Worm (Caenorhabditis elegans): Measurements from ENCODE around the gene Y51H7C.8.

- no peak for TF ChIP-seq skn-1 (tag; optimal IDR thresholded peaks at IDR 0.05)
- TF ChIP-seq ama-1 (optimal IDR thresholded peaks at IDR 0.05), result no peak
- no peak for TF ChIP-seq unc-62 (GFP tag; optimal IDR thresholded peaks at IDR 0.05)
- no peak for TF ChIP-seq nhr-11 (tag; optimal IDR thresholded peaks at IDR 0.05)
- TF ChIP-seq nhr-77 (tag; optimal IDR thresholded peaks at IDR 0.05), result no peak
- TF ChIP-seq ZK546.5 (tag; optimal IDR thresholded peaks at IDR 0.05), result no peak
- no peak for TF ChIP-seq fos-1 (tag; optimal IDR thresholded peaks at IDR 0.05)
- TF ChIP-seq mdl-1 (tag; optimal IDR thresholded peaks at IDR 0.05), result no peak
- no peak for TF ChIP-seq egl-27 (tag; optimal IDR thresholded peaks at IDR 0.05)
- TF ChIP-seq ceh-82 (tag; optimal IDR thresholded peaks at IDR 0.05), result no peak
- no peak for TF ChIP-seq snpc-4 (tag; optimal IDR thresholded peaks at IDR 0.05)
- TF ChIP-seq ztf-11 (tag; optimal IDR thresholded peaks at IDR 0.05), result no peak
- no peak for TF ChIP-seq nhr-12 (tag; optimal IDR thresholded peaks at IDR 0.05)
- TF ChIP-seq elt-3 (tag; optimal IDR thresholded peaks at IDR 0.05), result no peak
These were observed 23.3 kb upstream of the Y51H7C.8 start, which contains the start of gene F54D12.10 for ce11 chrII:1378259-1378658.
